Fruit fly (Drosophila melanogaster): ENCODE results near the gene Mcm2.
A peak's percentile ranks its signal among the peaks of the same experiment; 100 is the strongest.

Gene Mcm2

DNA sequence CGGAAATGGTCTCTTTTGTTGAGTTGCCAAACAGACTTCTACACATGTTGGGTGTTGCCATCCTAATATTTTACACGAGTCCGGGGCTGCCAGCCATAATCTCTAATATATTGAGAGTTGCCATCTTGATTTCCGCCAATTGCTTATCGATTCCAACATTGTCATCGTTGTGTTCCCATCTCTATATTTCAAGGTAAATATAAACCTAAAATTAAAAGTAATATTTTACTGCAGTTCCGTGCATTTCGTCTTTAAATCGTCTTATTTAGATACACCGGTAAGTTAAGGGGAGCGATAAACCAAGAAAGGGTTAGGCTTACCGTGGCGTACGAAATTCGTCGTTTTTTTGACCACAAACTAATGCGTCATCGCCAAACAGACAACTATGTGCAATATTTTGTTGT lies 31.4 kb upstream of the Mcm2 start, which contains the start of gene PolI (continued):
- TF ChIP-seq mam (GFP tag; optimal IDR thresholded peaks at IDR 0.05) (peak; percentile 26), fd102C (GFP tag; optimal IDR thresholded peaks at IDR 0.05) (no peak), trh (GFP tag; optimal IDR thresholded peaks at IDR 0.05) (no peak), fru (optimal IDR thresholded peaks at IDR 0.05) (no peak), CG11504 (tag; optimal IDR thresholded peaks at IDR 0.05) (peak; percentile 48), tin (GFP tag; optimal IDR thresholded peaks at IDR 0.05) (peak; percentile 13), chinmo (GFP tag; IDR thresholded peaks at IDR 0.05; ENCODE audit: partially characterized antibody) (0 out of 4 replicates have a peak, but pooled peaks have one; percentile 57), Camta (GFP tag; optimal IDR thresholded peaks at IDR 0.05) (peak; percentile 19), lilli (GFP tag; optimal IDR thresholded peaks at IDR 0.05) (peak; percentile 53), CG10267 (tag; optimal IDR thresholded peaks at IDR 0.05) (peak; percentile 65), Ets65A (GFP tag) (peak; percentile 95), inv (GFP tag; IDR thresholded peaks at IDR 0.05; ENCODE audit: partially characterized antibody) (peak; percentile 20; the same call in 1 of the 2 replicates), caup (GFP tag; optimal IDR thresholded peaks at IDR 0.05; ENCODE audit: severe bottlenecking) (peak; percentile 10), CG7987 (GFP tag; optimal IDR thresholded peaks at IDR 0.05) (peak; percentile 42), sens-2 (GFP tag; IDR thresholded peaks at IDR 0.05) (no peak), Side (GFP tag; optimal IDR thresholded peaks at IDR 0.05) (no peak), Sin3A (optimal IDR thresholded peaks at IDR 0.05) (peak; percentile 13), CG15011 (GFP tag; optimal IDR thresholded peaks at IDR 0.05) (no peak), CG3847 (GFP tag; IDR thresholded peaks at IDR 0.05) (peak; percentile 91), zen2 (GFP tag; IDR thresholded peaks at IDR 0.05; ENCODE audit: partially characterized antibody) (no peak), CG2116 (GFP tag; optimal IDR thresholded peaks at IDR 0.05) (peak; percentile 83), E2f2 (GFP tag; IDR thresholded peaks at IDR 0.05) (peak; percentile 61), kay (GFP tag; optimal IDR thresholded peaks at IDR 0.05) (peak; percentile 70), Oaz (GFP tag; IDR thresholded peaks at IDR 0.05) (no peak), Usf (GFP tag; optimal IDR thresholded peaks at IDR 0.05) (no peak), Hsf (GFP tag; optimal IDR thresholded peaks at IDR 0.05) (no peak), tna (GFP tag; IDR thresholded peaks at IDR 0.05; ENCODE audit: partially characterized antibody) (no peak), CG17829 (tag; optimal IDR thresholded peaks at IDR 0.05) (peak; percentile 44), dati (GFP tag; IDR thresholded peaks at IDR 0.05) (no peak), NC2α (GFP tag; optimal IDR thresholded peaks at IDR 0.05) (peak; percentile 20), CG12155 (GFP tag; optimal IDR thresholded peaks at IDR 0.05) (peak; percentile 39), pum (GFP tag; optimal IDR thresholded peaks at IDR 0.05) (peak; percentile 9), Atf3 (GFP tag; optimal IDR thresholded peaks at IDR 0.05) (no peak), CG1647 (GFP tag; optimal IDR thresholded peaks at IDR 0.05) (peak; percentile 6), Ets97D (GFP tag; optimal IDR thresholded peaks at IDR 0.05) (peak; percentile 96), stwl (tag; optimal IDR thresholded peaks at IDR 0.05) (peak; percentile 72), knrl (GFP tag; IDR thresholded peaks at IDR 0.05; ENCODE audit: partially characterized antibody) (peak; percentile 53; the same call in 2 of the 3 replicates), chn (GFP tag; optimal IDR thresholded peaks at IDR 0.05) (peak; percentile 25), BEAF-32 (GFP tag; optimal IDR thresholded peaks at IDR 0.05) (peak; percentile 64), CG6854 (GFP tag; optimal IDR thresholded peaks at IDR 0.05) (no peak), Nf-YC (tag; optimal IDR thresholded peaks at IDR 0.05) (peak; percentile 37), CG17186 (GFP tag; optimal IDR thresholded peaks at IDR 0.05) (no peak), HmgZ (tag; optimal IDR thresholded peaks at IDR 0.05) (peak; percentile 82), CG18011 (GFP tag; optimal IDR thresholded peaks at IDR 0.05) (no peak), CG9797 (GFP tag; optimal IDR thresholded peaks at IDR 0.05) (peak; percentile 57), luna (GFP tag; optimal IDR thresholded peaks at IDR 0.05) (peak; percentile 41), bcd (GFP tag; optimal IDR thresholded peaks at IDR 0.05) (peak; percentile 31), trem (tag; optimal IDR thresholded peaks at IDR 0.05) (peak; percentile 85), gro (GFP tag; optimal IDR thresholded peaks at IDR 0.05) (peak; percentile 81), sd (tag; optimal IDR thresholded peaks at IDR 0.05) (no peak), CG12219 (GFP tag; optimal IDR thresholded peaks at IDR 0.05) (no peak)

Measured in whole organism, embryonic.